Fruit fly (Drosophila melanogaster) whole organism, wandering third instar larva: ENCODE data around the gene CG10669.
A peak's percentile ranks its signal among the peaks of the same experiment; 100 is the strongest.

Experiments
- CG9705 ChIP-seq: fragments of 200-800 bp; sonication (Bioruptor generic); optimal IDR thresholded peaks from 2 replicates; lab custom pipeline; 2018; ENCODE audit warnings: missing biosample characterization, mild to moderate bottlenecking, missing genetic modification characterization
- Dif ChIP-seq: fragments of 200-275, 200-300 bp; sonication (Bioruptor generic); optimal IDR thresholded peaks from 2 replicates; lab custom pipeline; 2018; ENCODE audit warnings: missing biosample characterization, missing genetic modification characterization; ENCODE audit not compliant: partially characterized antibody
- Hr78 ChIP-seq: fragments of >200 bp; optimal IDR thresholded peaks from 2 replicates; lab custom pipeline; 2017; ENCODE audit warnings: missing biosample characterization, missing genetic modification characterization
- Mio ChIP-seq: sonication (Bioruptor generic); optimal IDR thresholded peaks from 2 replicates; lab custom pipeline; 2016; ENCODE audit warnings: missing biosample characterization, missing genetic modification characterization
- Myc ChIP-seq: fragments of >200 bp; optimal IDR thresholded peaks from 2 replicates; lab custom pipeline; 2017
- OdsH ChIP-seq: fragments of 200-800 bp; sonication (Bioruptor generic); optimal IDR thresholded peaks from 2 replicates; lab custom pipeline; 2016; ENCODE audit warnings: missing biosample characterization, mild to moderate bottlenecking, missing genetic modification characterization
- Sp1 ChIP-seq: fragments of 200-800 bp; sonication (Bioruptor generic); optimal IDR thresholded peaks from 3 replicates; lab custom pipeline; 2019; ENCODE audit warnings: missing biosample characterization, mild to moderate bottlenecking, missing genetic modification characterization, moderate library complexity
- dl ChIP-seq, 2 experiments: fragments of 175-275, 200-275 bp in 1 of 2; fragments of 200-275 bp in 1 of 2; sonication (Bioruptor generic); optimal IDR thresholded peaks; lab custom pipeline; 2018; ENCODE audit warnings: mild to moderate bottlenecking in 2 of 2, missing biosample characterization in 2 of 2, missing genetic modification characterization in 2 of 2, moderate library complexity in 2 of 2; ENCODE audit not compliant: partially characterized antibody in 2 of 2, insufficient read depth in 1 of 2
- fru ChIP-seq: fragments of 200-800 bp; sonication (Bioruptor generic); optimal IDR thresholded peaks from 3 replicates; lab custom pipeline; 2016; ENCODE audit warnings: missing biosample characterization, mild to moderate bottlenecking, missing genetic modification characterization
- psq ChIP-seq: fragments of 200-800 bp; sonication (Bioruptor generic); optimal IDR thresholded peaks from 3 replicates; lab custom pipeline; 2017; ENCODE audit warnings: missing biosample characterization, mild to moderate bottlenecking, missing genetic modification characterization, moderate library complexity
- rgr ChIP-seq: fragments of 200-800 bp; sonication (Bioruptor generic); optimal IDR thresholded peaks from 3 replicates; lab custom pipeline; 2016; ENCODE audit warnings: missing biosample characterization, mild to moderate bottlenecking, missing genetic modification characterization
- usp ChIP-seq: fragments of >200 bp; optimal IDR thresholded peaks from 2 replicates; lab custom pipeline; 2017; ENCODE audit warnings: missing biosample characterization, missing genetic modification characterization
- woc ChIP-seq: sonication (Bioruptor generic); optimal IDR thresholded peaks from 2 replicates; lab custom pipeline; 2016; ENCODE audit warnings: missing biosample characterization, mild to moderate bottlenecking, missing genetic modification characterization

dm6 chr3R:25316016-25316415, 19.0 kb downstream of the CG10669 start, which contains the start of gene CG10559:
- TF ChIP-seq Myc (lab: Kevin White, UChicago) (no peak), woc (GFP tag; lab: Kevin White, UChicago) (no peak), psq (GFP tag; lab: Kevin White, UChicago) (no peak), dl (GFP tag; optimal IDR thresholded peaks at IDR 0.05; lab: Kevin White, UChicago; ENCODE audit: insufficient read depth in 1 of 2, partially characterized antibody in 2 of 2) (no peak), OdsH (GFP tag; lab: Kevin White, UChicago) (no peak), CG9705 (GFP tag; lab: Kevin White, UChicago) (no peak), fru (GFP tag; lab: Kevin White, UChicago) (no peak), usp (no peak), rgr (no peak), Dif (GFP tag; lab: Kevin White, UChicago) (peak; percentile 49), Hr78 (no peak), Sp1 (GFP tag; lab: Kevin White, UChicago) (no peak), Mio (GFP tag; lab: Kevin White, UChicago) (no peak)
